Worm (Caenorhabditis elegans) whole organism, L4/young adult: ENCODE measurements around the gene dao-4.

Source experiments
- W03F9.2 ChIP-seq: fragments of 150-350 bp; optimal IDR thresholded peaks from 2 replicates; lab custom pipeline; 2014; ENCODE audit warnings: missing biosample characterization, missing genetic modification characterization
- dao-5 ChIP-seq: sonication (generic microtip); optimal IDR thresholded peaks from 2 replicates; lab custom pipeline; 2016; ENCODE audit warnings: missing genotype, missing genetic modification characterization, moderate library complexity, missing compliant biosample characterization
- him-1 ChIP-seq: sonication (generic microtip); optimal IDR thresholded peaks from 2 replicates; lab custom pipeline; 2016; ENCODE audit warnings: missing genotype, missing genetic modification reagents, missing genetic modification characterization, missing compliant biosample characterization

Gene dao-4

DNA sequence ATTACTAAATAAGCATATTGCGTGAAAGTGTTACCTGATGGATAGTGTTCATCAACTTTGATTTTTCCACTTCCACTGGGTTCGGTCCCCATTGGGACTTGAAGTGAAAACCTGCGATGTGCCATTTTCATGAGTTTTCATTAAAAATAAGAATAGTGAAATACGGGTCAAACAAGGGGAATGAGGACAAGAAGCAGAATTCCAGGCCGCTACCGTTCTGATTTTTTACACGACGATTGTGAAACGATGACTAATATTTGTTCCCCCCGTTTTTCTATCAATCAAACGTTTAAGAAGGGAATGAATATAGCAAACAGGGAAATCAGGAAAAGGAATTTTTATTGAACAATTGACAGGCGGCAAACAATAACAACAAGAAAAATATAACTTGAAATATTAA is 5.4 kb upstream of the dao-4 start, which contains the start of gene mlck-1:
TSS of gene mlck-1 (minus strand) at position 101 of the 400 bp plus-strand sequence.
- no peak for TF ChIP-seq him-1 (tag; lab: Kevin White, UChicago)
- TF ChIP-seq dao-5 (tag; lab: Kevin White, UChicago) = no peak
- TF ChIP-seq W03F9.2 (tag; lab: Kevin White, UChicago) = no peak

DNA sequence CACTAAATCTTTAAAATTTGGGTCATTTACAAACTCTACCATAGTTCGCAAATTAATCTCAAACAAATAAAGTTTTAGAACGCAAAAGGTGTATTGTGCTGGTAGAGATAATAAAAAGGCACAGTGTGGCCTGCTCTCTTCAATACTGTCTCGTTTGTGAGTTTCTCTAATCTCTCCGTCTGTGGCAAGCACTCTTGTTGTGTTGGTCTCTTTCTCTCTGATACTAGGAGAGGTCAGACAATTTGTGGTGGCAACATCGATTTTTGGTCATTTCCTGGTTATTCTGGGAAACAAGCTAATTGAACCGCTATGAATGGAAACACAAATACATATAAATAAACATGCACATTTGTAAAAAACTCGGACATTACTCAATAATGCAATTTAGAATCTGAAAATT is 855 bp upstream of the dao-4 start, which contains the start of gene ZC373.5:
TSS of gene ZC373.5 (minus strand) at position 159 of the 400 bp plus-strand sequence.
- TF ChIP-seq dao-5 (tag; lab: Kevin White, UChicago) = no peak
- no peak for TF ChIP-seq him-1 (tag; lab: Kevin White, UChicago)
- no peak for TF ChIP-seq W03F9.2 (tag; lab: Kevin White, UChicago)

DNA sequence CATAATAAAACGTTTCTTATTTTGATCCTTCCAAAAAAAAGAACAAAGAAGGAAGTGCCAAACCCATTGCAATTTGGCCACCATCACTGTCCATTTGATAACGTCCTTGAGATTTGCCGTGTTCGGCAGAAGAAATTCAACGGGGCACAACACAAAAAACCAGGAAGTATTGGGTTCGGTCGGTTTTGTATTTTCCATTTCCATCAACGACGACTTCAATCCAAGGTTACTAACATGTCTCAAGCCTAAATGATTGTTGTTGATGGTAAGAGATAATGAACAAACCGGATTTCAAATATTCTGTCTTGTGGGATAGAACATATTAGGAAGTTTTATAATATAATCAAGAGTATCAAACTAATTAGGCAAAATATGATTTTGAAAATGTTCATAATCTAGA is 1.2 kb downstream of the dao-4 start:
- no peak for TF ChIP-seq W03F9.2 (tag; lab: Kevin White, UChicago)

DNA sequence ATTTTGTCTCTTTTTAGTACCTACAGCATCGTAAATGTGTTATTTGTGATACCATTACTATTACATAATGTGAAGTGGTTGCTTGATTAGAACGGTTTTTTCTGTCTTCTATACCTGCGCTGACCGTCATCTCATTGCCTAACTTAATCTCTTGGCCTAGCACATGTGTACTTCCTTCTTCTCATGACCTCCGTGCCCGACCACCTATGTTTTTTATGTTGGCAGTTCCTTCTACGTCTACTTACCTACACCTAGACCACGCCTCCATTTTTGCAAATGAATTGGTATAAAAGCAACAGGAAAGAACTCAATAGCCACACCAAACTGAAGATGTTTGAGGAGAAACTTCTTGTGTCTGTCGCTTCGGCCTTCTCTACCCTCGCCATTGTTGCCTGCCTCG is 2.2 kb downstream of the dao-4 start, which contains the start of gene col-176:
TSS of gene col-176 (plus strand) at position 301 of the 400 bp plus-strand sequence.
- TF ChIP-seq him-1 (tag; lab: Kevin White, UChicago) (no peak), W03F9.2 (tag; lab: Kevin White, UChicago) (no peak), dao-5 (tag; lab: Kevin White, UChicago) (no peak)

DNA sequence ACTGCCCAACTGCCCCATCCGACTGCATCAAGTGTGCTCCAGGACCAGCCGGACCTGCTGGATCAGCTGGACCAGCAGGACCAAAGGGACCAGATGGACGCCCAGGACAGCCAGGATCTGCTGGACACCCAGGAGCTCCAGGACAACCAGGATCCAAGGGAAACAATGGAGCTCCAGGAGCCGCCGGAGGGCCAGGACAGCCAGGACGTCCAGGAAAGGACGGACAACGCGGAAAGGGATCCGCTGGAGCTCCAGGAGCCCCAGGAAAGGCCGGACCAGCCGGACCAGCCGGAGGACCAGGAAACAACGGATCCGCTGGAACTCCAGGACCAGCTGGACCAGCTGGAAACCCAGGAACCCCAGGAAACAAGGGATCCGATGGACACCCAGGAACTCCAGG is 3.0 kb downstream of the dao-4 start:
- TF ChIP-seq him-1 (tag; lab: Kevin White, UChicago) (no peak), dao-5 (tag; lab: Kevin White, UChicago) (no peak), W03F9.2 (tag; lab: Kevin White, UChicago) (no peak)

DNA sequence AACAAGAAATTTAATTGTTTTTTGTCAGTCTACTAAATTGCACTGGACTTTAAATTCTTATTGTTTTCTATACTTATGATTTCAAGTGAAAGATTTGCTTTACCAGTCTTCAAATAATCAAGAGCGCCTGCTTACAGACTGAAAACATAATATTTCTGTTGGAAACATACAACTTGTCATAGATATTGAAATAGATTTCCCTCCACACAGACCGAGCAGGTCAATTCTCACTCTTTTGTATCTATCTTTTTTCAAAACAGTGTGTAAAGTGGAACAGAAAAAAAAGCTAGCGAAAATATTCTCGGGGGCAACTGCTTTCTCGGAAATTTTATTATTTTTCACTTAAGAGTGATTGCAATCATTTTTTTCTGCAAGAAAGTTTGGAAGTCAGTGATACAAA is 3.5 kb downstream of the dao-4 start:
- no peak for TF ChIP-seq dao-5 (tag; lab: Kevin White, UChicago)
- TF ChIP-seq W03F9.2 (tag; lab: Kevin White, UChicago) = no peak
- no peak for TF ChIP-seq him-1 (tag; lab: Kevin White, UChicago)

DNA sequence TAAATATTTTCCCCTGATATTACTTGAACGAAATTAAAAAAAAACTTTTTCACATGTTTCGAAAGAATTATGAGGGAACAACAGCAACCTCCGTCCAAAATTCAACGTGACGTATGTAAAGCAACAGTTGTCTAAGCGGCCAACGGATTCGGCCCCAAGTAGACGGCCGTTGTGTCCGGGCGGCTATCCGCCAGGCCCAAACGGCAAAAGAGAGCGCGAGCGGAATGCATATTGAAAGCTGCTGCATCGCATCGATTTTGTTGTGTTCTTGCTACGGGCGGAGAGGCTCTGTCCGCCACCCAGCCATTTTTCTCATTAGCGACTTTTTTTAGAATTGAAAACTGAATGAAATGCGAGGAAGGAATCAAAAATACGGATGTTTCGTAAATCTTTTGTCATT is 4.1 kb downstream of the dao-4 start:
- TF ChIP-seq W03F9.2 (tag; lab: Kevin White, UChicago) (no peak), dao-5 (tag; lab: Kevin White, UChicago) (no peak), him-1 (tag; lab: Kevin White, UChicago) (no peak)

DNA sequence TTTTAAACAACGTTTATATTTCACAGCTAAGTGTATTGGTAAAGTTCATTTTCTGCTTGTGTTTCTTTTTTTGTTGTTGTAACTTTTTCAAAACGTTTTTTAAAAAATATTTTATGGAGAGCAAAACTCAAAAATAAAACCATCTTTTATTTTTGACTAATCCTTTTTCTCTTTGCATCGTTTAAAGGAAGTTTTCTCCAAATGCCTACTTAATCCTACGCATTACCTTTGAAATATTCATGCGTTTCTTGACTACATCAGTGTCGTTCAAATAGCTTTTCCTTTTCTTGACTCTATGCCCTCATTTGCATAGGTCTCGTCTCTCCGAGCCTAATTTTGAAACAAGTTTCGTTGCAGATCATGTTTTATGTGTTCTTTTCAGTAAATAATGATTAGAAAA is 6.0 kb downstream of the dao-4 start:
- TF ChIP-seq him-1 (tag; lab: Kevin White, UChicago) = no peak
- no peak for TF ChIP-seq W03F9.2 (tag; lab: Kevin White, UChicago)
- no peak for TF ChIP-seq dao-5 (tag; lab: Kevin White, UChicago)

DNA sequence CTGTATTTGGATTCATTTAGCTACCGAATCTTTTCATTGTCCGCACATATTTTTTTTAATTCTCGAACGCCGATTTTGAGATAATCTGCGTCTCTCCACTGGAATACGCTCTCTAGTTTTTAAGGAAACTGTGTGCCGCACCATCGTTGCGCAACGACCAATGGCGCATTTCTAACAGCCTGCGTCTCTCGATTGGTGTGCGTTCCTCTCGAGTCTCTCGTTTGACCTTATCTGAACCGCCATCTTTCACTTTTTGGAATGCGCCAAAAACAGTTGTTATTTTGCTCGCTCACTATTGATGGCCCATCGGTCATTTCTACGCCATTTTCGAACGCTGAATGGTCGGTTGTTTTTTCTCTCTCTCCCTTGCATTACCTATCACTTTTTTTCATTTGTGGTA is 8.2 kb downstream of the dao-4 start:
- TF ChIP-seq him-1 (tag; lab: Kevin White, UChicago) = no peak
- no peak for TF ChIP-seq W03F9.2 (tag; lab: Kevin White, UChicago)
- no peak for TF ChIP-seq dao-5 (tag; lab: Kevin White, UChicago)

DNA sequence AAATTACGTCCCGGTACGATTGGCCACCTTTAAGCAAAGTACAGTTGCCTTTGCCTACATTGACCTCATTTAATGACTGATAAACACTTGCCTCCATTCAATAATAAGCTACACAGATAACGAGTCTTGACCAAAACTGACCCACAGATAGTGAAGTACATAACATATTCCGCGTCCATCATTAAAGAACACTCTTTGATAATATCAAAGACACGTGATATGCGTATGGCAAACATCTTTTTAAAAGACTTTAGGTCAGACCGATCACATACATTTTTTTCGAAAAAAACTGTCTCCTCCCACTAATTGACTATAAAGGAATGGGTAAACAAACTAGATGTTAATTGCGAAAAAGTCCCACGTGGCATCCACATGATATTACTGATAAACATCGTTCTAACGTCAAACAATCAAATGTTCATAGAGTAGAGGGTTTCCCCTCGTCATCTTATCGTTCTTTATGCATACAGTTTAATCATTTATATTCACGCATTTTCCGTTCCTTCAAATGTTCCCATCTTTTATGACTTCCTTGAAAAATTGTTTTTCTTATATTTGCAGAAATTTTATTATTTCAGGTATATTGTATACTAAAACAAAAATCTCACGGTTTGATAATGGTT is 9.1 kb downstream of the dao-4 start, which contains the start of gene W07E11.1:
TSS of gene W07E11.1 (plus strand) at position 573 of the 623 bp plus-strand sequence.
- TF ChIP-seq W03F9.2 (tag; lab: Kevin White, UChicago) = no peak
- TF ChIP-seq him-1 (tag; lab: Kevin White, UChicago) = no peak
- TF ChIP-seq dao-5 (tag; lab: Kevin White, UChicago) = no peak

DNA sequence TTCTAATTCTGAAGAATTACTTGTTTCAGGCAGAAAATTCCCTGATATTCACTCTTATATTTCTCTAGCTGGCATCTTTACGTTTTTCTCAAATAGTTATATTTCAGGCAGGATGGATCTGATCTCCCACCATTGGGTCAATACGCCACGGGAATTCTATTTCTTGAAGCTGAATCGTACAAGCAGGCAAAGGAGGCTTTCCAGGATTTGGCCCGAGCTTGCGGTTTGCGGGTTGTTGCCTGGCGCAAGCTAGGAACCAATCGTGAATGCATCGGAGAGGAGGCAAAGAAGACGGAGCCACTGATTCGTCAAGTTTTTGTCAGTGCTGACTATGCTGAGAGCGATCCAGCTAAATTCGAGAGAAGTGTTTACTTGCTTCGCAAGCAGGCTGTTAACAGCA is 10.0 kb downstream of the dao-4 start:
- TF ChIP-seq him-1 (tag; lab: Kevin White, UChicago) (no peak), W03F9.2 (tag; lab: Kevin White, UChicago) (no peak), dao-5 (tag; lab: Kevin White, UChicago) (no peak)

DNA sequence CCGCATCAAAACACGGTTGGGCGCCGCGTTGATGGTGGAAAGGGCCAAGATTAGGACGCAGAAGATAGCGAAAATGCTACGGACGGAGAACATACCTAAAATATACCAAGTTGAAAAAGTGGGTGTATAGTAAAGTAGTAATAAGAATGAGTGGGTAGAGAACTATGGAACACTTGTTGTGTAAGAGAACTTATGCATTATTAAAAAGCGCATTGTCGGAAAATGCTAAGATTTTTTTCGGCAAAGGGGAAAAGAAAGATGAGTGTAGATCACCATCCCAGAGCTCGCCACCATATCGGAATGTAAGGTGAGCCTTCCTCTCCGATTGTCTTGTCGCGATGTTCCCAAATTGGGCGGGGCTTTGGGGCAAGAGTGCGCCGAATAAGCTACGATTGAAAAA is 12.8 kb downstream of the dao-4 start, which contains the start of gene flp-28:
TSS of gene flp-28 (minus strand) at position 101 of the 400 bp plus-strand sequence.
- TF ChIP-seq dao-5 (tag; lab: Kevin White, UChicago) (no peak), W03F9.2 (tag; lab: Kevin White, UChicago) (no peak), him-1 (tag; lab: Kevin White, UChicago) (no peak)

DNA sequence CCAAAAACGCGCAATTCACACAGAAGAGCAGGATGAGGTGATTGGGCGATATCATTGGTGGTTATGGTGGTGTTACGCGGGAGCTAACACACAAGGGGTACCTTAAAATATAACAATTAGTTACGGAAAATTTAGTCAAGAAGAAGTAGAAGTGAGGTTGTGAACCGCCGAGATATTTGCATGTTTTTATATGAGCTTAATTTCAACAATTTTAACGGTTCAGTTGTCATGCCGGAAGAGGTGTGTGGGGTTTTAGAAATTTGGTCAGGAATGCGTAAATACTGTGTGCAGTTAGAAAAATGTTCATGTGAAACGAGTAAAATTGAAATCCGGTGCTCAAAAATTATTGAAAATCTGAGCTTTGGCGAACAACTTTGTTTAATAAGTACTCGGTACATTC is 17.8 kb downstream of the dao-4 start, which contains the start of gene flp-3:
TSS of gene flp-3 (minus strand) at position 101 of the 400 bp plus-strand sequence.
- TF ChIP-seq W03F9.2 (tag; lab: Kevin White, UChicago) (no peak), dao-5 (tag; lab: Kevin White, UChicago) (no peak), him-1 (tag; lab: Kevin White, UChicago) (no peak)

DNA sequence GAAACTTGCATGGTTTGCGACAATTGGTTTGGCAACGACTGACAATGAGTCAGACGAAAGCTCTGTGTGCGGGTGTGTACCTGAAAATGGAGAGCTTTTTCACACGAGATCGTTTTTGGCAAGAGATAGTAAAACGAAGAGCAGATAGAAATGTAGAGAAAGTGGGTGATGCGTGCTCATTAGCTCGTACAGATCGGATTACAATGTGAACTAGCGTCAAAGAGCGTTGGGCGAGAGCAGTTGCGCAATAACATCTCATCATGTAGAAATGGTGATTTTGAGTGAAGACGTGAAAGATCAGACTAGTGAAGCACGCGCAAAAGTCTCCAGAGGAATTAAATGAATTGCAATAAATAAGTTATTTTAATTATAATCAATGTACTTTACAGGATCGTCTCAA is 20.1 kb downstream of the dao-4 start, which contains the start of gene flp-2:
TSS of gene flp-2 (minus strand) at position 101 of the 400 bp plus-strand sequence.
- TF ChIP-seq dao-5 (tag; lab: Kevin White, UChicago) = no peak
- TF ChIP-seq him-1 (tag; lab: Kevin White, UChicago) = no peak
- no peak for TF ChIP-seq W03F9.2 (tag; lab: Kevin White, UChicago)
